Fruit fly (Drosophila melanogaster): ENCODE data around the gene mEFG1.

Gene mEFG1

dm6 chr2L:7194351-7195037 lies 28.4 kb downstream of the mEFG1 start, which contains the start of gene CG4497:
Gene CG4497, minus strand, starts transcription at chr2L:7194588.
- no peak for TF ChIP-seq insv (optimal IDR thresholded peaks at IDR 0.05)
- TF ChIP-seq Sin3A (optimal IDR thresholded peaks at IDR 0.05): no peak
- no peak for TF ChIP-seq h (optimal IDR thresholded peaks at IDR 0.05)

dm6 chr2L:7189674-7190073 lies 33.2 kb downstream of the mEFG1 start, which contains the start of gene CG4496:
Gene CG4496, minus strand, starts transcription at chr2L:7190010.
- TF ChIP-seq Sin3A (optimal IDR thresholded peaks at IDR 0.05): no peak
- no peak for TF ChIP-seq ttk (optimal IDR thresholded peaks at IDR 0.05)
- TF ChIP-seq insv (optimal IDR thresholded peaks at IDR 0.05): no peak
- TF ChIP-seq h (optimal IDR thresholded peaks at IDR 0.05): no peak
- no peak for TF ChIP-seq psq (optimal IDR thresholded peaks at IDR 0.05)
- no peak for TF ChIP-seq Myc (optimal IDR thresholded peaks at IDR 0.05)

- TF ChIP-seq insv (optimal IDR thresholded peaks at IDR 0.05): no peak
- no peak for TF ChIP-seq h (optimal IDR thresholded peaks at IDR 0.05)
- no peak for TF ChIP-seq psq (optimal IDR thresholded peaks at IDR 0.05)
- no peak for TF ChIP-seq ttk (optimal IDR thresholded peaks at IDR 0.05)
- TF ChIP-seq Myc (optimal IDR thresholded peaks at IDR 0.05): no peak
- TF ChIP-seq Sin3A (optimal IDR thresholded peaks at IDR 0.05): no peak
These were observed 34.3 kb downstream of the mEFG1 start for dm6 chr2L:7188530-7188996.

- TF ChIP-seq insv (optimal IDR thresholded peaks at IDR 0.05): no peak
- TF ChIP-seq Myc (optimal IDR thresholded peaks at IDR 0.05): no peak
- TF ChIP-seq h (optimal IDR thresholded peaks at IDR 0.05): no peak
- TF ChIP-seq ttk (optimal IDR thresholded peaks at IDR 0.05): no peak
- no peak for TF ChIP-seq Sin3A (optimal IDR thresholded peaks at IDR 0.05)
These were observed 34.9 kb downstream of the mEFG1 start for dm6 chr2L:7187920-7188529.

- no peak for TF ChIP-seq Myc (optimal IDR thresholded peaks at IDR 0.05)
- TF ChIP-seq ttk (optimal IDR thresholded peaks at IDR 0.05): no peak
These were observed 40.9 kb downstream of the mEFG1 start, which contains the start of gene MICU1 for dm6 chr2L:7181978-7182392. Gene MICU1, plus strand, starts transcription at chr2L:7182234.

dm6 chr2L:7179276-7179675 lies 43.6 kb downstream of the mEFG1 start:
- no peak for TF ChIP-seq ttk (optimal IDR thresholded peaks at IDR 0.05)
- TF ChIP-seq Myc (optimal IDR thresholded peaks at IDR 0.05): no peak
- TF ChIP-seq psq (optimal IDR thresholded peaks at IDR 0.05): no peak
- TF ChIP-seq h (optimal IDR thresholded peaks at IDR 0.05): no peak
- no peak for TF ChIP-seq insv (optimal IDR thresholded peaks at IDR 0.05)
- TF ChIP-seq Sin3A (optimal IDR thresholded peaks at IDR 0.05): no peak

- TF ChIP-seq h (optimal IDR thresholded peaks at IDR 0.05): no peak
- TF ChIP-seq Myc (optimal IDR thresholded peaks at IDR 0.05): no peak
- TF ChIP-seq Sin3A (optimal IDR thresholded peaks at IDR 0.05): no peak
- no peak for TF ChIP-seq insv (optimal IDR thresholded peaks at IDR 0.05)
- TF ChIP-seq psq (optimal IDR thresholded peaks at IDR 0.05): no peak
- TF ChIP-seq ttk (optimal IDR thresholded peaks at IDR 0.05): no peak
These were observed 47.1 kb downstream of the mEFG1 start for dm6 chr2L:7175786-7176185.

- TF ChIP-seq psq (optimal IDR thresholded peaks at IDR 0.05) (no peak), ttk (optimal IDR thresholded peaks at IDR 0.05) (no peak), h (optimal IDR thresholded peaks at IDR 0.05) (no peak), Myc (optimal IDR thresholded peaks at IDR 0.05) (no peak), insv (optimal IDR thresholded peaks at IDR 0.05) (no peak), Sin3A (optimal IDR thresholded peaks at IDR 0.05) (no peak)
These were observed 48.5 kb downstream of the mEFG1 start for dm6 chr2L:7174351-7174750.
